Worm (Caenorhabditis elegans) whole organism, late embryonic: ENCODE data around the gene srbc-60.

Source experiments
- elt-4 ChIP-seq: sonication (generic microtip); optimal IDR thresholded peaks from 2 replicates; lab custom pipeline; 2016; ENCODE audit warnings: missing genetic modification characterization, missing compliant biosample characterization
- ets-4 ChIP-seq: sonication (generic microtip); optimal IDR thresholded peaks from 2 replicates; lab custom pipeline; 2016; ENCODE audit warnings: missing genetic modification characterization, missing compliant biosample characterization
- hlh-15 ChIP-seq: sonication (generic microtip); optimal IDR thresholded peaks from 2 replicates; lab custom pipeline; 2016; ENCODE audit warnings: missing genetic modification characterization, missing compliant biosample characterization
- nfya-1 ChIP-seq: sonication (generic microtip); optimal IDR thresholded peaks from 2 replicates; lab custom pipeline; 2017; ENCODE audit warnings: missing genetic modification characterization, mild to moderate bottlenecking, missing compliant biosample characterization, antibody characterized with exemption, moderate library complexity
- pag-3 ChIP-seq: sonication (generic microtip); optimal IDR thresholded peaks from 2 replicates; lab custom pipeline; 2016; ENCODE audit warnings: missing compliant biosample characterization, missing genetic modification characterization, borderline replicate concordance
- pqm-1 ChIP-seq: sonication (generic microtip); optimal IDR thresholded peaks from 2 replicates; lab custom pipeline; 2016; ENCODE audit warnings: missing genetic modification characterization, missing compliant biosample characterization
- syd-9 ChIP-seq: sonication (generic microtip); optimal IDR thresholded peaks from 2 replicates; lab custom pipeline; 2016; ENCODE audit warnings: mild to moderate bottlenecking, missing genetic modification characterization, moderate library complexity, missing compliant biosample characterization
- ttx-3 ChIP-seq: sonication (generic microtip); optimal IDR thresholded peaks from 2 replicates; lab custom pipeline; 2016; ENCODE audit warnings: missing genetic modification reagents, missing genetic modification characterization, missing compliant biosample characterization
- unc-86 ChIP-seq: sonication (generic microtip); optimal IDR thresholded peaks from 2 replicates; lab custom pipeline; 2016; ENCODE audit warnings: missing genetic modification characterization, missing compliant biosample characterization

DNA sequence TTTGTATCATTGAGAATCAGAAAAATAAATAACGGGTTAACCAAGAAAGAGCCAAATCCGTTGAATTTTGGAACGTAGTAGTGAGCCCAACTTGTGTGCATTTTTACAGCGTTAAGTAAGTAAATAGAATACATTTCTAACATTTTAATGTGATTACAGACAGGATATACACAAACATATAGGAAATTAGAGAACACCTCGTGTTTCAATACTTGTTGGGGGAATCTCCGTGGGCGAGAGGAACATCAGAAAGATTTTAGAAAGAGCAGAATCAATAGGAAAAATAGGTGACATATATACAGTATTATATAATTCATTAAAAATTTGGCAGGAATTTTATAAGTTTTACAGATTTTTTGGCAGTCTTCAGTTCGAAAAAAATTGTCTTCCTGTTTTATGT, 41.3 kb upstream of the srbc-60 start, which contains the start of gene srj-24:
- TF ChIP-seq unc-86 (tag; lab: Kevin White, UChicago) (no peak), pqm-1 (tag; lab: Kevin White, UChicago) (no peak), hlh-15 (tag; lab: Kevin White, UChicago) (no peak), ets-4 (no peak), nfya-1 (tag; lab: Kevin White, UChicago) (no peak), pag-3 (tag; lab: Kevin White, UChicago) (no peak), ttx-3 (tag; lab: Kevin White, UChicago) (no peak), syd-9 (tag; lab: Kevin White, UChicago) (no peak), elt-4 (tag; lab: Kevin White, UChicago) (no peak)
